Fruit fly (Drosophila melanogaster) Kc167 (cell line): ENCODE measurements around the gene CG4615.

Source experiments
- Myc ChIP-seq: fragments of >200 bp; optimal IDR thresholded peaks from 2 replicates; lab custom pipeline; 2017; ENCODE audit warnings: missing external identifiers
- Sin3A ChIP-seq: fragments of >200 bp; optimal IDR thresholded peaks from 2 replicates; lab custom pipeline; 2018; ENCODE audit warnings: missing external identifiers
- h ChIP-seq: fragments of >200 bp; optimal IDR thresholded peaks from 3 replicates; lab custom pipeline; 2018; ENCODE audit warnings: missing external identifiers
- insv ChIP-seq: fragments of >200 bp; optimal IDR thresholded peaks from 3 replicates; lab custom pipeline; 2018; ENCODE audit warnings: missing external identifiers
- psq ChIP-seq: fragments of >200 bp; optimal IDR thresholded peaks from 2 replicates; lab custom pipeline; 2017; ENCODE audit warnings: missing external identifiers
- ttk ChIP-seq: sonication (Bioruptor generic); optimal IDR thresholded peaks from 2 replicates; lab custom pipeline; 2017; ENCODE audit warnings: missing external identifiers

The CG4615 gene

DNA sequence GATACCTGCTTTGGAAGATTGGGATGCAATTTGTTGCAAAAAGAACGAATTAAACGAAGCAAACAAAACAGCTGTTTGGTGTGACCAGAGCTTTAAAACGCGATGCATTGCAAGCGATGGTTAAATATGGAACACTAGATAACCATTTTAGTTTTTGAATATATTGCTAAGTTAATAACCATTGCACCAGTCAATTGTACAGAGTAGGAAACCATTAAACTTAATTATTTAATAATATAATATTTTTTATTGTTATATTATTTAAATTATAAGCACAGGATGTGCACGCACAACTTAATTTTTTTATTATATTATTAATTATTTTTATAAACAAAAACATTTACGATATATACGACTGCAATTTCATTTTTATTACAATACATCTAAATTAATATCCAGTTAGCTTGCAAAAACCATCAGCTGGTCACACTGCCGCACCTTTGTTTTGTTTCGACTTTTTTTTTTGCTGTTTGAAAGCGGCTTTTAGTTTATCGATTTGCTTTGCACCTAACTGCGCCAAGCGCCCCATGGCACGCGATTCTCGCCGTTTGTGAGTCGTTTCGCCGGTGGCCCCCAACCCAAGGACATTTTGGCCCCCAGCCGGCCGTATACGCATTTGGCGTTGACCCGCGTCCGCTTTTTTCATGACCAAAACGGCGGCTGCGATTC, 2.4 kb upstream of the CG4615 start, which contains the start of the genes CG4617 and CG8300:
TSS of gene CG4617 (minus strand) at position 92 of the 669 bp plus-strand sequence.
TSS of gene CG8300 (plus strand) at position 486 of the 669 bp plus-strand sequence.
- no peak for TF ChIP-seq Sin3A (lab: Kevin White, UChicago)
- no peak for TF ChIP-seq psq
- no peak for TF ChIP-seq h (lab: Kevin White, UChicago)
- TF ChIP-seq Myc (lab: Kevin White, UChicago) = no peak
- TF ChIP-seq ttk (lab: Kevin White, UChicago) = no peak
- no peak for TF ChIP-seq insv (lab: Kevin White, UChicago)

DNA sequence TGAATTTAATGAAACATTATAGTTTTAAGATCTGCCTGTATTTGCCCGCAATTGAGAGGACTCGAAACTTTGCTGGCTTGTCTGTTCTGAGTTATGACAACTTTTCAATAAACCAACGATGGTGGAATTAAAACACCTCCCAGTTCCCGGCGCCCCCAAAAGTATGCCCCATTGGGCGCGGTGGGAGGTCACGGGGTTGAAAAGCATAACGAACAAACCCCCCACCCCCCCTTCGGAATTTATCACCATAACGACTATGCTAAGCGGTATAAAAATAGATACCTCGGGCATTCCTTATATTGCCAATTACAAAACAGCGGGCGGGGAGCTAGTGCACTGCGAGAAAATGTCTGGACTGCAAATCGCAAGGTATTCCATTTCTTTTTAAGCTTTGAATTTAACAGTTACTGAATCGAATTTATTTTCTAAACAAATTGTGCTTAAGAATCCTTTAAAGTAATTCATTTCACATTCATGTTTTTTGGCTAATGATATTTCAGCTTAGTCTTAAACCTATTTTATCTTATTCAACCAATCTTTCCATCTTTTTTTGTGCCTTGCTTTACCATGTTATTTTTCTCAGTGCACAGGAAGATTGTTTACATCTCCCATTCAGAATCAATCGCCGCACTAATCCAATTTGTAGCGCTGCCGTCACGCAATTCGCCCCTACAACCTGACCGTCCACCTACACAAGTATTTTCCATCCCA, 643 bp downstream of the CG4615 start:
- TF ChIP-seq Myc (lab: Kevin White, UChicago) (no peak), h (lab: Kevin White, UChicago) (no peak), insv (lab: Kevin White, UChicago) (no peak), ttk (lab: Kevin White, UChicago) (no peak), psq (no peak), Sin3A (lab: Kevin White, UChicago) (no peak)

DNA sequence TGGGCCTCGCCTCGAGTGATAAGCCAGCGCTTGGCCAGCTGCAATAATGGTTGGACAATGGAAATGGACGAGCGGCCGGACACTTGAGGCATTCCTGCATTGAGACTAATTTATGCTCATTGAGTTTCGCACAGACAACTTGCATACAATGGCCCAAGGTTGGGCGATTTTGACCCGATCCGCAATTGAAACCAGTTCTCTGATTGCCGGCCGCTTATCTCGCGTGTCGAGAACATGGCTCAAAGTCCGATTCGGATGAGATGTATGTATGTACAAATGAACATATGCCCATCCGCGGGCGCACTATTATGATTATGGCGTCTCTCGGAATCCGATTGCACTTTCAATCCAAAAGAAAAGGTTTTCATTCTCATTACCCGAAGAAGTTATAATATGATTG, 1.4 kb downstream of the CG4615 start:
- no peak for TF ChIP-seq psq
- TF ChIP-seq ttk (lab: Kevin White, UChicago) = no peak

DNA sequence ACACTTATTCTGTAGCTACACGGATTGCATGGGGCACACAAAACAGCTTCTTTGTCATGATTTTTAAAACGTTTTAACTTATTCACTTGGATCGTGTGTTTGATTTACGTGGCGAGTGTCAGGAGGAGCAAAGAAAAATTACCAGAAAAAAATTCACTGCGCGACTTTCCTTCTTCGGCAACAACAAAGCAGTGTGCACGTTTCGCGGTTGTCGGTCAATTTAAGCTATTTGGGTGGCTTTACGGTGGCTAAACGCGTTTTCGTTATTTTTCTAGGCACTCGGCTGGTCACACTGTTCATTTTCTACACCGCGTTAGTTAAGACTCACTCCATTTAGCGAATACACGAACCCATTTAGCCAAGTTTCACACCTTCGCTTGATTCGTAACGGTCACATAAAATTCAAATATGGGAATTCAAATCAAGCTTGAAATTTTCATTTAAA, 4.2 kb downstream of the CG4615 start, which contains the start of gene Sxl:
TSS of gene Sxl (minus strand) at position 195 of the 445 bp plus-strand sequence.
- no peak for TF ChIP-seq Sin3A (lab: Kevin White, UChicago)
- no peak for TF ChIP-seq Myc (lab: Kevin White, UChicago)
- TF ChIP-seq insv (lab: Kevin White, UChicago) = no peak
- TF ChIP-seq ttk (lab: Kevin White, UChicago) = no peak
- TF ChIP-seq h (lab: Kevin White, UChicago) = no peak
- TF ChIP-seq psq = no peak

DNA sequence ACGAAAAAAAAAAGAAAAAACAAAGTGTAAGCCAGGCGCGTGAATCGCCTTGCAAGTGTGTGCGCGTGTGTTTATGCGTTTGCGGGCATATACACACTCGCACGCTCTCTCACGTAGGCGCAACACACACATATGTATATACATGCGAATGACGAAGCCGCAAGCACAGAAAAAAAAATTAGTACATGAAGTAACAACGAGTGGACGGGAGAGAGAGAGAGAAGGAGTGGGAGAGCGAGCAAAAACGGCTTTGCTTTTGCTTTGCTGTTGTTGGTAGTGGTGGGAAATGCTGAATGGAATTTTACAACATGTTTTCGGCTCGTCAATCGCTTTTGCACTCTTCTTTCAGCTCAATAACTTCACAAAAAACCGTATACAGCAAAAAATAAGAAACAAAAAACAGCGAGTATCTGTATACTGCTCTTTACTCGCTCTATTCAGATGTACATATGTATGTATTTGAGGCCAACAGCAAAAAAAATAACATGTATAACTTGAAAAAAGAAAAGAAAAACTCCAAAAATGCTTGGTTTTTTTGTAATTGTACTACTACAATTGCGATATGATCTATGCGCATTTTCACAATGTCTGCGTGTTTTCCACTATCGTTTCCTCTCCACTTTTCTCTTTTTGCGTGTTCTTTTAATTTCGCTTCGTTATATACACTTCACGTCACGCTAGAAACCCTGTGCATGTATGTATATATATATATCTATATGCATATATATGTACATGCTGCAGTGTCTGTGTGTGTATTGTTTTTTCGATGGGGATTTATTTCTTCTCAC, 4.8 kb downstream of the CG4615 start:
- no peak for TF ChIP-seq psq
- TF ChIP-seq Sin3A (lab: Kevin White, UChicago) = no peak
- TF ChIP-seq Myc (lab: Kevin White, UChicago) = no peak
- TF ChIP-seq insv (lab: Kevin White, UChicago) = no peak
- TF ChIP-seq ttk (lab: Kevin White, UChicago) = no peak
- TF ChIP-seq h (lab: Kevin White, UChicago) = no peak

DNA sequence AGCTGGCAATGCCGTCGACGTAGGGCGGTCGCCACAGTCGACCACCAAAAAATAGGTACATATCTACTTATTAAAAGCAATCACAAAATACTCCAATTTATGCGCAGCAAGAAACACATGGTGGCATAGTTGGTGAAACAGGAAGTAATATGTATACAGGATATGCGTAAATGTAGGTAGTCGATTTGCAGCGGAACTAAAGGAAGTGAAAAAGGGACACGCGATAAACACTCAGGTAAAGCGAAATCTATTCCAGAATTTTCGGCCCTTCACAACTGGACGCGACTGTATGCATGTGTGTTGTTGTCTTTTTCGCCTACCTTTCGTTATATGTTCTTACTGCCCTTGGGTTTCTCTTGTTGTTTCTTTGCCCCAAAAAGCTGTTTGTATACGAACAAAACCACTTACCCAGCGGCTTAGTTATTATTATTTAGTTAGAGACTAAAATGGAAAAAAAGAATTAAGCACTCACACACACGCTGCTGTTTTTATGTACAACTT, 5.6 kb downstream of the CG4615 start:
- no peak for TF ChIP-seq insv (lab: Kevin White, UChicago)
- no peak for TF ChIP-seq Myc (lab: Kevin White, UChicago)
- TF ChIP-seq ttk (lab: Kevin White, UChicago) = no peak
- TF ChIP-seq psq = no peak

DNA sequence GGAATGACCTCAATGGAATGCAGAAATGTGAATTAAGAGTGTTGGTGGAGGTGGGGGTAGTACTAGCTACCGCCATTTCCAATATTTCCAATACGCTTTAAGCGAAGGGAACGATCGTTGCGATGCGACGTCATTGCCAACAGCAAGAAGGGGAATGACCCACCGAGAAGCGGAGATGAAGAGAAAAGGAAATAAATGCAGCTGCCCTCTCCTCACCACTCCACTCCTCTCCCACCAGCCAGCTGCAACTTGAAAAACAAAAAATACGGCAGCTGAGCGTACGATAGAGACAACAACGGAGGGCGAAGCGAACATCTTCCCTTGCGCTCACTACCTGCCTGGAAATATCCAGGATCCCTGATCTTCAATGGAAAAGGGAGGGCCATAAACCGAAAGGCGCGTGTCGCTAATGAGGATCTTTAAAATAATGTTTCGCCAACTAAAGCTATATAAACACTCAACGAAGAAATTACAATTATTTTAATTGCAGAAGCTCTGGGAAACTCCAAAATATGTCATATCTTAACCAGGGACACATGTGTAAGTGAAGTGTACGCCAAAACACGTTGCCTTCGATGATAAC, 6.1 kb downstream of the CG4615 start:
- TF ChIP-seq insv (lab: Kevin White, UChicago) (no peak), Sin3A (lab: Kevin White, UChicago) (no peak), ttk (lab: Kevin White, UChicago) (no peak), Myc (lab: Kevin White, UChicago) (no peak)

DNA sequence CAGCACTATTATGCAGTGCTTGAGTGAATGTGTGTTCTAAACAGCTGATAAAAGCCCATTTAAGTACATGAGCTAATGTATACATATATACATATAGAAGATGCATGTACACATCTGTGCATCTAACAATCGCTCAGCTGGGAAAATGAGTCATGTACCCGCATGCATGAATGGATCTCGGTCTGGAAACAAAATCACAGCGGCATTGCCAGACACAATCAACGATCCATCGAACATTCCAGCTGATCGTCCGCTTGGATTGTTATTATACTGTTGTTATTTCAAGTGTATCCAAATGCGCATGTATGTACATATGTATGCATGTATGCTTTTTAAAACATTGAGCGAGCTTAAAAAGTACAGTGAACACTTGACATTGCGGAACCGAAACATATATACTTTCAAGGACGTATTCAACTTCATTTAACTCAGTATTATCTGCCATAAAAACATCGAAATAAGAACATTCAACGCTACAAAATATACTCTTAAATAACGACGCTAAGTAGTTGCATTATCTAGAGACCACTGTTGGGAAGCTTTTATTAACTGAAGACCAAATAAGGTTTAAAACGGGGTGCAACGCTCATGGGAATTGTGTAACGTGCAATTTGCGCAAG, 6.7 kb downstream of the CG4615 start:
- TF ChIP-seq ttk (lab: Kevin White, UChicago) = no peak
- TF ChIP-seq Myc (lab: Kevin White, UChicago) = no peak
- no peak for TF ChIP-seq h (lab: Kevin White, UChicago)
- TF ChIP-seq psq = no peak
- no peak for TF ChIP-seq Sin3A (lab: Kevin White, UChicago)
- TF ChIP-seq insv (lab: Kevin White, UChicago) = no peak

DNA sequence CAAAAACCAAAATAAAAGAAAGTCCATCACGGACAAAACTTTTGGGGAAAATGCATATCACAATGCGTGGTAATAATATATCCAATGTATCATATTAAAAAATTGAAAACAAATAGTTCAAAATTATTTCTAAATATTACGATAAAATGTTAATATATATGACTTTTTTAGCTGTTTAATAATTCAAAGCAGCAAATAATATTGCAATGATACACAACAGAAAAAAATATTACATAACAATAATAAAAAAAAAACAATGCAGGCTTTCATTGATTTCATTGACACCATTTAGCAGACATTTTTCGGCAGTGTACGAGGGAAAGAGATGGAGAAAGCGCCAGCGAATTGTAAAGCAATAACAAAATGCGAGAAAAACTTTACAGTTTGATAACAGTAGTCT, 7.2 kb downstream of the CG4615 start:
- TF ChIP-seq psq (no peak), h (lab: Kevin White, UChicago) (no peak), ttk (lab: Kevin White, UChicago) (no peak), Sin3A (lab: Kevin White, UChicago) (no peak), Myc (lab: Kevin White, UChicago) (no peak), insv (lab: Kevin White, UChicago) (no peak)

DNA sequence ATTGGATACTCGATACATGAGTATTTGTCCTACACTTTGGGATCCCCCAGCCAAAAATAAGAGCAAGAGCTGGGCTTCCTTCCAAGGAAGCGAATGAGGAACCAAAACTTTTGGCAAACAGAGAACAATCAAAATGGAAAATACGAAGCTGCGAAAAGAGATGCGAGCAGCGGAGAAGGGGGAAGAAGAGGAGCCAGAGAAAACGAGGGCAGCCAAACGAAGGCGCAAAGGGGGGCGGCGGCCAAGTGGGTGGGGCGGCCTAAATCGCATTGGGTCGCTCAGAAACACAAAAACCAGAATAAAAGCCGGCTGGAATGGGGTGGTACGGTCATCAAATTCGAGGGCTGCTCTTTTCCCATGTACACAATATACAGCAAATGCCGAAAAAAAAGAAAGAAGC, 7.9 kb downstream of the CG4615 start:
- TF ChIP-seq Sin3A (lab: Kevin White, UChicago) (no peak), h (lab: Kevin White, UChicago) (no peak), Myc (lab: Kevin White, UChicago) (no peak), insv (lab: Kevin White, UChicago) (no peak), ttk (lab: Kevin White, UChicago) (no peak), psq (no peak)

DNA sequence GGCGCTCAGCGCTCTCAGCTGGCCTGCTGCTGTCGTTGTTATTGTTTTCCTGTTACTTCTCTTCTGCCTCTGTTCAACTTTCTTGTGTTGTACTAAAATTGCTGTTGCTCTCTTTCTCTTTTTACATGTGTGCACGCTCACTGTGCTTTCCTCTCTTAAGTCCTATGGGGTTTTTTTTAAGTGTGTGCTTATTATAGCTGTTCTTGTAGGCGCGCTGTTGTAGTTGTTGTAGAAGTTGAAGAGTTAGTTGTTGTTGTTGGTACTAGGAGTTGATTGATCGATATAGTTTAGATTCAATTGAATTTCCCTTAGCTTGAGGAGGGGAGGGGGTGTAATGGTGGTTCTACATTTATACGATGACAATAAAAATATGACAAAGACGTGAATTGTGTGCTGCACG, 10.2 kb downstream of the CG4615 start:
- TF ChIP-seq psq (no peak), Myc (lab: Kevin White, UChicago) (no peak), Sin3A (lab: Kevin White, UChicago) (no peak), h (lab: Kevin White, UChicago) (no peak), insv (lab: Kevin White, UChicago) (no peak), ttk (lab: Kevin White, UChicago) (no peak)
